Fruit fly (Drosophila melanogaster): Measurements from ENCODE around the gene CG15219.

The CG15219 gene

DNA sequence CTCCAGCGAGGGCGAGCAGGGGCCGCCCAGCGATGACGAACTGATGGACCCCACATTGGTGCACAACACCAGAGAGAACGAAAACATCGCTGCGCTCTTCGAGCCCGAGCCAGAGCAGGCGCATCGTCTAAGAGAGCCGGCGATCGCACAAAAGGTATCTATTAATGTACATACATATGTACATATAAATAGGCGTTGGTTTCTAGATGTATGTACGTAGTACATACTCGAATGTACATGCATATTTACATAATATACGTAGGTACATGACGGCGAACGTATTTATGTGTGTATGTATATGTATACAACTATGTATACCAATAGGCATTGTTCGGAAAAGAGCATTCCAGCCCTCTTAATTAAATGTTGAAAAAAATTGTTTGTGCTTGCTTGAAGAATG is 38.8 kb upstream of the CG15219 start (continued):
- TF ChIP-seq eyg (GFP tag; optimal IDR thresholded peaks at IDR 0.05) (no peak), CG6689 (GFP tag; IDR thresholded peaks at IDR 0.05) (no peak), CG18599 (GFP tag; optimal IDR thresholded peaks at IDR 0.05) (peak; percentile 70), bsh (GFP tag; optimal IDR thresholded peaks at IDR 0.05) (no peak), cg (GFP tag; optimal IDR thresholded peaks at IDR 0.05) (peak; percentile 56), sd (tag; optimal IDR thresholded peaks at IDR 0.05) (peak; percentile 70), caup (GFP tag; optimal IDR thresholded peaks at IDR 0.05; ENCODE audit: severe bottlenecking) (no peak), tll (GFP tag; optimal IDR thresholded peaks at IDR 0.05) (no peak), hkb (optimal IDR thresholded peaks at IDR 0.05) (no peak), hkb (GFP tag; IDR thresholded peaks at IDR 0.05) (peak; percentile 55), CrebB (tag; optimal IDR thresholded peaks at IDR 0.05) (peak; percentile 2), CG17568 (GFP tag; optimal IDR thresholded peaks at IDR 0.05) (no peak), wdn (GFP tag; IDR thresholded peaks at IDR 0.05) (no peak), danr (GFP tag; IDR thresholded peaks at IDR 0.05) (0 out of 2 replicates have a peak, but pooled peaks have one; percentile 10), CG6683 (GFP tag; optimal IDR thresholded peaks at IDR 0.05) (peak; percentile 15), CG18262 (tag; optimal IDR thresholded peaks at IDR 0.05) (peak; percentile 41), sqz (GFP tag; optimal IDR thresholded peaks at IDR 0.05) (peak; percentile 72), CG8281 (tag; optimal IDR thresholded peaks at IDR 0.05) (peak; percentile 39), ara (GFP tag; IDR thresholded peaks at IDR 0.05) (peak; percentile 70; the same call in 1 of the 2 replicates), gro (GFP tag; optimal IDR thresholded peaks at IDR 0.05) (no peak), CG4328 (GFP tag; optimal IDR thresholded peaks at IDR 0.05) (peak; percentile 90), Sox100B (GFP tag; optimal IDR thresholded peaks at IDR 0.05) (peak; percentile 32), toy (GFP tag; IDR thresholded peaks at IDR 0.05) (peak; percentile 53; the same call in 1 of the 2 replicates), Abd-B (GFP tag; optimal IDR thresholded peaks at IDR 0.05) (no peak), Six4 (GFP tag; optimal IDR thresholded peaks at IDR 0.05) (no peak), CG3163 (GFP tag; optimal IDR thresholded peaks at IDR 0.05) (peak; percentile 82), CG12071 (GFP tag; optimal IDR thresholded peaks at IDR 0.05) (peak; percentile 76), Hr39 (optimal IDR thresholded peaks at IDR 0.05) (no peak), CG17359 (tag; optimal IDR thresholded peaks at IDR 0.05) (peak; percentile 67), CG15514 (GFP tag; optimal IDR thresholded peaks at IDR 0.05) (peak; percentile 52), CG7987 (GFP tag; optimal IDR thresholded peaks at IDR 0.05) (peak; percentile 80)

DNA sequence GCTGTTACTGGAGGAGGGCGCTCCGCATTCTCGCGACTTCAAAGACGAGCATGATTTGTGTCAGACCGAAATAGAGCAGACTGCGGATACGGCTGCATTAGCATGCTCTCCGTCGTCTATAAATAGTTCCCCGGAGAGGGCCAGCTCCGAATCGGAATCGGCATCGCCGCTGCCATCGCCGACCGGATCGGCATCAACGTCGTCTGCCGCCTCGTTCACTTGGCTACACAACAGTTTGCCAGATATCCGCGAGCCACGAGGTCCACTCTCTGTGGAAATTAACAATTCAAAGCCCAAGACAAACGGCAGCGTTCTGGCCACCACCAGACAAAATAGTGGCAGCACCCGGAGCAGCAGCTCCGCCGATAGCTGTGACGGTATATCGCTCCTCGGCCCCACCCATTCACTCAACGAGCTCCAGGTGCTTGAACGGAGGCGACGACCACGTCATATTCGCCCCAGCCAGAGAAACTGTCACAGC is 37.4 kb upstream of the CG15219 start:
- TF ChIP-seq Hmx (GFP tag; optimal IDR thresholded peaks at IDR 0.05) (no peak), onecut (GFP tag; IDR thresholded peaks at IDR 0.05) (no peak), Deaf1 (tag; optimal IDR thresholded peaks at IDR 0.05) (peak; percentile 91), peb (GFP tag; IDR thresholded peaks at IDR 0.05) (no peak), Med (GFP tag) (peak; percentile 62), CG12769 (tag; optimal IDR thresholded peaks at IDR 0.05) (peak; percentile 55), sd (tag; optimal IDR thresholded peaks at IDR 0.05) (peak; percentile 29), CG10543 (GFP tag; optimal IDR thresholded peaks at IDR 0.05) (no peak), Trl (optimal IDR thresholded peaks at IDR 0.05) (peak in 1 of 2 experiments; percentile 11), Trl (GFP tag; optimal IDR thresholded peaks at IDR 0.05) (no peak), sob (GFP tag; IDR thresholded peaks at IDR 0.05) (0 out of 2 replicates have a peak, but pooled peaks have one; percentile 12), Ets65A (GFP tag) (peak; percentile 87), CG4282 (GFP tag; optimal IDR thresholded peaks at IDR 0.05) (no peak), Lhr (GFP tag; optimal IDR thresholded peaks at IDR 0.05) (no peak), CG7963 (GFP tag; IDR thresholded peaks at IDR 0.05; ENCODE audit: partially characterized antibody) (no peak), NK7.1 (GFP tag; optimal IDR thresholded peaks at IDR 0.05) (no peak), CG30431 (GFP tag; optimal IDR thresholded peaks at IDR 0.05) (no peak)
